Fruit fly (Drosophila melanogaster) whole organism, prepupa: Measurements from ENCODE around the gene Plc21C.

Source experiments
- Blimp-1 ChIP-seq: fragments of 200-800 bp; sonication (Bioruptor generic); optimal IDR thresholded peaks from 3 replicates; lab custom pipeline; 2017; ENCODE audit warnings: missing biosample characterization, missing genetic modification characterization, mild to moderate bottlenecking, moderate library complexity, missing genetic modification reagents
- CG10631 ChIP-seq: fragments of 200-800 bp; sonication (Bioruptor generic); optimal IDR thresholded peaks from 2 replicates; lab custom pipeline; 2016; ENCODE audit warnings: missing biosample characterization, missing genetic modification characterization
- CG10669 ChIP-seq: fragments of 200-800 bp; sonication (Bioruptor generic); optimal IDR thresholded peaks from 3 replicates; lab custom pipeline; 2018; ENCODE audit warnings: missing biosample characterization, mild to moderate bottlenecking, missing genetic modification characterization, moderate library complexity
- CG11294 ChIP-seq: fragments of 200-800 bp; sonication (Bioruptor generic); IDR thresholded peaks from 2 replicates; pipeline ENCODE4 v1.3.6; 2022; ENCODE audit warnings: missing biosample characterization, missing genetic modification characterization
- CG11902 ChIP-seq: fragments of 200-800 bp; sonication (Bioruptor generic); optimal IDR thresholded peaks from 3 replicates; lab custom pipeline; 2016; ENCODE audit warnings: missing biosample characterization, missing genetic modification characterization
- CG15336 ChIP-seq: fragments of 200-800 bp; sonication (Bioruptor generic); IDR thresholded peaks from 2 replicates; pipeline ENCODE4 v1.3.6; 2022; ENCODE audit warnings: missing biosample characterization, missing genetic modification characterization
- CG1621 ChIP-seq: fragments of 200-800 bp; sonication (Bioruptor generic); optimal IDR thresholded peaks from 3 replicates; lab custom pipeline; 2018; ENCODE audit warnings: missing biosample characterization, mild to moderate bottlenecking, missing genetic modification characterization
- CG16779 ChIP-seq: fragments of 200-800 bp; sonication (Bioruptor generic); optimal IDR thresholded peaks from 3 replicates; lab custom pipeline; 2017; ENCODE audit warnings: missing biosample characterization, mild to moderate bottlenecking, missing genetic modification characterization
- CG3032 ChIP-seq: fragments of 200-800 bp; optimal IDR thresholded peaks from 2 replicates; lab custom pipeline; 2019; ENCODE audit warnings: missing biosample characterization, mild to moderate bottlenecking, missing genetic modification characterization, moderate library complexity
- CG31627 ChIP-seq: fragments of 200-800 bp; sonication (Bioruptor generic); optimal IDR thresholded peaks from 3 replicates; lab custom pipeline; 2016; ENCODE audit warnings: missing biosample characterization, missing genetic modification characterization
- CG32006 ChIP-seq: fragments of 200-800 bp; sonication (Bioruptor generic); optimal IDR thresholded peaks from 3 replicates; lab custom pipeline; 2017; ENCODE audit warnings: missing biosample characterization, mild to moderate bottlenecking, missing genetic modification characterization
- CG34406 ChIP-seq: fragments of 200-800 bp; sonication (Bioruptor generic); optimal IDR thresholded peaks from 3 replicates; lab custom pipeline; 2016; ENCODE audit warnings: missing biosample characterization, missing genetic modification characterization
- CG3919 ChIP-seq: fragments of 200-800 bp; sonication (Bioruptor generic); optimal IDR thresholded peaks from 3 replicates; lab custom pipeline; 2016; ENCODE audit warnings: missing biosample characterization, missing genetic modification characterization
- CG4318 ChIP-seq: fragments of 200-800 bp; sonication (Bioruptor generic); optimal IDR thresholded peaks from 3 replicates; lab custom pipeline; 2017; ENCODE audit warnings: missing biosample characterization, mild to moderate bottlenecking, missing genetic modification characterization
- CG6163 ChIP-seq: fragments of 200-800 bp; sonication (Bioruptor generic); IDR thresholded peaks from 3 replicates; pipeline ENCODE4 v1.3.6; 2022; ENCODE audit warnings: missing biosample characterization, missing genetic modification characterization
- CG6808 ChIP-seq: fragments of 200-800 bp; sonication (Bioruptor generic); optimal IDR thresholded peaks from 3 replicates; lab custom pipeline; 2017; ENCODE audit warnings: missing biosample characterization, missing genetic modification characterization, mild to moderate bottlenecking, moderate library complexity, missing genetic modification reagents
- CG6854 ChIP-seq: fragments of 200-800 bp; sonication (Bioruptor generic); optimal IDR thresholded peaks from 2 replicates; lab custom pipeline; 2017; ENCODE audit warnings: missing biosample characterization, mild to moderate bottlenecking, missing genetic modification characterization
- CG8119 ChIP-seq: fragments of 200-800 bp; sonication (Bioruptor generic); IDR thresholded peaks from 3 replicates; pipeline ENCODE4 v1.3.6; 2022; ENCODE audit warnings: missing biosample characterization, missing genetic modification characterization
- CG8319 ChIP-seq: fragments of 200-800 bp; sonication (Bioruptor generic); optimal IDR thresholded peaks from 3 replicates; lab custom pipeline; 2016; ENCODE audit warnings: missing biosample characterization, missing genetic modification characterization
- CG8632 ChIP-seq: fragments of 200-800 bp; sonication (Bioruptor generic); optimal IDR thresholded peaks from 3 replicates; lab custom pipeline; 2016; ENCODE audit warnings: missing biosample characterization, missing genetic modification characterization
- CG9139 ChIP-seq: fragments of 200-800 bp; sonication (Bioruptor generic); optimal IDR thresholded peaks from 3 replicates; lab custom pipeline; 2017; ENCODE audit warnings: missing biosample characterization, mild to moderate bottlenecking, missing genetic modification characterization
- Eip75B ChIP-seq: fragments of 200-800 bp; sonication (Bioruptor generic); optimal IDR thresholded peaks from 3 replicates; lab custom pipeline; 2016; ENCODE audit warnings: missing biosample characterization, missing genetic modification characterization
- Eip78C ChIP-seq: fragments of 200-800 bp; sonication (Bioruptor generic); peaks from one replicate; lab custom pipeline; 2016; ENCODE audit warnings: missing biosample characterization, missing genetic modification characterization
- Eip93F ChIP-seq: fragments of 200-800 bp; sonication (Bioruptor generic); optimal IDR thresholded peaks from 2 replicates; lab custom pipeline; 2016; ENCODE audit warnings: missing biosample characterization, mild to moderate bottlenecking, missing genetic modification characterization
- Ets21C ChIP-seq: fragments of 200-800 bp; sonication (Bioruptor generic); optimal IDR thresholded peaks from 3 replicates; lab custom pipeline; 2016; ENCODE audit warnings: missing biosample characterization, missing genetic modification characterization
- Ets96B ChIP-seq: fragments of 200-800 bp; optimal IDR thresholded peaks from 2 replicates; lab custom pipeline; 2019; ENCODE audit warnings: missing biosample characterization, mild to moderate bottlenecking, missing genetic modification characterization, moderate library complexity
- Gug ChIP-seq: fragments of 200-800 bp; sonication (Bioruptor generic); IDR thresholded peaks from 2 replicates; pipeline ENCODE4 v1.3.6; 2022; ENCODE audit warnings: missing biosample characterization, missing genetic modification characterization
- Hr38 ChIP-seq: sonication (Bioruptor generic); optimal IDR thresholded peaks from 2 replicates; lab custom pipeline; 2016; ENCODE audit warnings: missing biosample characterization, missing genetic modification characterization
- Hr39 ChIP-seq: fragments of 200-800 bp; sonication (Bioruptor generic); optimal IDR thresholded peaks from 2 replicates; lab custom pipeline; 2016; ENCODE audit warnings: missing biosample characterization, missing genetic modification characterization
- Lpt ChIP-seq: fragments of 200-800 bp; sonication (Bioruptor generic); optimal IDR thresholded peaks from 3 replicates; lab custom pipeline; 2016; ENCODE audit warnings: missing biosample characterization, missing genetic modification characterization
- Met ChIP-seq: fragments of 200-800 bp; sonication (Bioruptor generic); optimal IDR thresholded peaks from 3 replicates; lab custom pipeline; 2016; ENCODE audit warnings: missing biosample characterization, missing genetic modification characterization
- OdsH ChIP-seq: fragments of 200-800 bp; sonication (Bioruptor generic); optimal IDR thresholded peaks from 3 replicates; lab custom pipeline; 2016; ENCODE audit warnings: missing biosample characterization, missing genetic modification characterization
- Smox ChIP-seq: fragments of 200-800 bp; sonication (Bioruptor generic); optimal IDR thresholded peaks from 3 replicates; lab custom pipeline; 2016; ENCODE audit warnings: missing biosample characterization, missing genetic modification characterization
- Sox102F ChIP-seq: fragments of 200-800 bp; sonication (Bioruptor generic); optimal IDR thresholded peaks from 2 replicates; lab custom pipeline; 2016; ENCODE audit warnings: missing biosample characterization, mild to moderate bottlenecking, missing genetic modification characterization
- Sox14 ChIP-seq: fragments of 200-800 bp; sonication (Bioruptor generic); optimal IDR thresholded peaks from 3 replicates; lab custom pipeline; 2016; ENCODE audit warnings: missing biosample characterization, missing genetic modification characterization
- Sox15 ChIP-seq: fragments of 200-800 bp; sonication (Bioruptor generic); optimal IDR thresholded peaks from 3 replicates; lab custom pipeline; 2016; ENCODE audit warnings: missing biosample characterization, missing genetic modification characterization
- achi ChIP-seq: fragments of 200-800 bp; sonication (Bioruptor generic); optimal IDR thresholded peaks from 3 replicates; lab custom pipeline; 2016; ENCODE audit warnings: missing biosample characterization, missing genetic modification characterization
- acj6 ChIP-seq: fragments of 200-800 bp; sonication (Bioruptor generic); optimal IDR thresholded peaks from 3 replicates; lab custom pipeline; 2016; ENCODE audit warnings: missing biosample characterization, missing genetic modification characterization
- cyc ChIP-seq: fragments of 200-800 bp; sonication (Bioruptor generic); optimal IDR thresholded peaks from 3 replicates; lab custom pipeline; 2016; ENCODE audit warnings: missing biosample characterization, missing genetic modification characterization
- dac ChIP-seq: fragments of 200-800 bp; sonication (Bioruptor generic); optimal IDR thresholded peaks from 2 replicates; lab custom pipeline; 2017; ENCODE audit warnings: missing biosample characterization, mild to moderate bottlenecking, missing genetic modification characterization
- dsx ChIP-seq: fragments of 200-800 bp; optimal IDR thresholded peaks from 3 replicates; lab custom pipeline; 2019; ENCODE audit warnings: missing biosample characterization, mild to moderate bottlenecking, missing genetic modification characterization, moderate library complexity; ENCODE audit not compliant: poor library complexity, severe bottlenecking
- eg ChIP-seq: fragments of 200-800 bp; sonication (Bioruptor generic); IDR thresholded peaks from 3 replicates; pipeline ENCODE4 v1.3.6; 2022; ENCODE audit warnings: missing biosample characterization, missing genetic modification characterization
- esn ChIP-seq: fragments of 200-800 bp; sonication (Bioruptor generic); optimal IDR thresholded peaks from 2 replicates; lab custom pipeline; 2016; ENCODE audit warnings: missing biosample characterization, mild to moderate bottlenecking, missing genetic modification characterization, moderate library complexity
- fd59A ChIP-seq: fragments of 200-800 bp; sonication (Bioruptor generic); optimal IDR thresholded peaks from 2 replicates; lab custom pipeline; 2017; ENCODE audit warnings: missing biosample characterization, mild to moderate bottlenecking, missing genetic modification characterization, missing genetic modification reagents
- fkh ChIP-seq: fragments of 200-800 bp; sonication (Bioruptor generic); optimal IDR thresholded peaks from 3 replicates; lab custom pipeline; 2017; ENCODE audit warnings: missing biosample characterization, mild to moderate bottlenecking, missing genetic modification characterization, moderate library complexity
- lz ChIP-seq: fragments of 200-800 bp; sonication (Bioruptor generic); optimal IDR thresholded peaks from 3 replicates; lab custom pipeline; 2016; ENCODE audit warnings: missing biosample characterization, missing genetic modification characterization
- net ChIP-seq: fragments of 200-800 bp; sonication (Bioruptor generic); optimal IDR thresholded peaks from 3 replicates; lab custom pipeline; 2016; ENCODE audit warnings: missing biosample characterization, missing genetic modification characterization
- pdm3 ChIP-seq: fragments of 200-800 bp; sonication (Bioruptor generic); optimal IDR thresholded peaks from 3 replicates; lab custom pipeline; 2016; ENCODE audit warnings: missing biosample characterization, missing genetic modification characterization
- spab ChIP-seq: fragments of 200-800 bp; sonication (Bioruptor generic); optimal IDR thresholded peaks from 2 replicates; lab custom pipeline; 2017; ENCODE audit warnings: missing biosample characterization, mild to moderate bottlenecking, missing genetic modification characterization, missing genetic modification reagents
- ss ChIP-seq, 2 experiments: fragments of 200-800 bp; sonication (Bioruptor generic); optimal IDR thresholded peaks; 2 replicates in 1 of 2; 3 replicates in 1 of 2; lab custom pipeline; 2017 to 2018; ENCODE audit warnings: mild to moderate bottlenecking in 2 of 2, missing biosample characterization in 2 of 2, missing genetic modification characterization in 2 of 2, moderate library complexity in 1 of 2
- svp ChIP-seq: fragments of 200-800 bp; sonication (Bioruptor generic); peaks from one replicate; lab custom pipeline; 2016; ENCODE audit warnings: missing biosample characterization, missing genetic modification characterization
- topi ChIP-seq: fragments of 200-800 bp; sonication (Bioruptor generic); optimal IDR thresholded peaks from 3 replicates; lab custom pipeline; 2016; ENCODE audit warnings: missing biosample characterization, missing genetic modification characterization
- vri ChIP-seq: fragments of 200-800 bp; sonication (Bioruptor generic); optimal IDR thresholded peaks from 3 replicates; lab custom pipeline; 2016; ENCODE audit warnings: missing biosample characterization, mild to moderate bottlenecking, missing genetic modification characterization

Plc21C gene

DNA sequence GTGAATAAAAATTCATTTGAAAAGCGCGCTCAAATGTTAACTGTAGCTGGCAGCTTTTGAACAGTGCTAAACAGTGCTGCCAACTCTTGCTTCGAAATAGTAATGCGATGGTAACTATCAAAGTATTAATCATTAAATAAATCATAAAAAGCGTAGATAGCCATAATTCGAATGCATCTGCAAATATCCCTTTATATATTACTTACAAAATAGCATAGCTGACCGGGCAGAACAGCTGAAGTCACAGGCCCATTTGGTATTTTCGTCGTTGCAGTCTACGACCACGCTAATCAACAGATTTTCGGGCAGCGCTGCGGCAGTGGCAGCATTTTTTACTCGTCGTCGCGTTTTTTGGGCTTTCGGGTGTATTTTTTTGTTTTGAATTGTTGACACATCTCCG, at the start of gene Plc21C:
Gene Plc21C (plus strand): TSS at position 290 of the 400 bp plus-strand sequence.
- TF ChIP-seq Lpt (no peak), CG8119 (no peak), topi (GFP tag; lab: Kevin White, UChicago) (peak; percentile 39), CG15336 (GFP tag; lab: Robert Waterston, UW) (no peak), Eip75B (GFP tag; lab: Kevin White, UChicago) (peak; percentile 57), CG6854 (GFP tag; lab: Kevin White, UChicago) (no peak), lz (peak; percentile 43), ss (GFP tag; optimal IDR thresholded peaks at IDR 0.05; lab: Kevin White, UChicago) (no peak), dac (GFP tag; lab: Kevin White, UChicago) (no peak), CG11902 (GFP tag; lab: Kevin White, UChicago) (peak; percentile 2), CG1621 (tag; lab: Kevin White, UChicago) (no peak), CG10669 (no peak), Ets21C (GFP tag; lab: Kevin White, UChicago) (peak; percentile 47), vri (GFP tag; lab: Kevin White, UChicago) (no peak), pdm3 (GFP tag; lab: Kevin White, UChicago) (no peak), esn (GFP tag; lab: Kevin White, UChicago) (peak; percentile 51), CG10631 (peak; percentile 34), Eip78C (GFP tag; lab: Kevin White, UChicago) (peak; percentile 77), CG3919 (GFP tag; lab: Kevin White, UChicago) (peak; percentile 37), CG8632 (no peak), Gug (GFP tag; lab: Robert Waterston, UW) (no peak), eg (GFP tag; lab: Robert Waterston, UW) (no peak), CG9139 (GFP tag; lab: Kevin White, UChicago) (no peak), achi (GFP tag; lab: Kevin White, UChicago) (no peak), CG3032 (tag; lab: Kevin White, UChicago) (peak; percentile 32), Blimp-1 (no peak), CG8319 (GFP tag; lab: Kevin White, UChicago) (no peak), CG4318 (GFP tag; lab: Kevin White, UChicago) (no peak), Sox14 (GFP tag; lab: Kevin White, UChicago) (peak; percentile 67), CG11294 (no peak), acj6 (GFP tag; lab: Kevin White, UChicago) (peak; percentile 39), CG34406 (no peak), OdsH (peak; percentile 29), fkh (no peak), CG16779 (tag; lab: Kevin White, UChicago) (peak; percentile 34), Sox102F (GFP tag; lab: Kevin White, UChicago) (peak; percentile 33), CG31627 (GFP tag; lab: Kevin White, UChicago) (peak; percentile 61), fd59A (GFP tag; lab: Kevin White, UChicago) (no peak), Eip93F (GFP tag; lab: Kevin White, UChicago) (peak; percentile 45), Ets96B (tag; lab: Kevin White, UChicago) (peak; percentile 2), Sox15 (GFP tag; lab: Kevin White, UChicago) (peak; percentile 2), spab (GFP tag; lab: Kevin White, UChicago) (no peak), Hr38 (GFP tag; lab: Kevin White, UChicago) (no peak), Hr39 (peak; percentile 55), Smox (GFP tag; lab: Kevin White, UChicago) (peak; percentile 43), CG32006 (no peak), net (GFP tag; lab: Kevin White, UChicago) (no peak), CG6163 (GFP tag; lab: Robert Waterston, UW) (no peak), CG6808 (GFP tag; lab: Kevin White, UChicago) (peak; percentile 91), dsx (GFP tag; lab: Kevin White, UChicago) (peak; percentile 29), Met (GFP tag; lab: Kevin White, UChicago) (peak; percentile 4), cyc (GFP tag; lab: Kevin White, UChicago) (peak; percentile 41), svp (GFP tag; lab: Kevin White, UChicago) (peak; percentile 76)
